Worm (Caenorhabditis elegans): Measurements from ENCODE around the gene nos-3.

The nos-3 gene

DNA sequence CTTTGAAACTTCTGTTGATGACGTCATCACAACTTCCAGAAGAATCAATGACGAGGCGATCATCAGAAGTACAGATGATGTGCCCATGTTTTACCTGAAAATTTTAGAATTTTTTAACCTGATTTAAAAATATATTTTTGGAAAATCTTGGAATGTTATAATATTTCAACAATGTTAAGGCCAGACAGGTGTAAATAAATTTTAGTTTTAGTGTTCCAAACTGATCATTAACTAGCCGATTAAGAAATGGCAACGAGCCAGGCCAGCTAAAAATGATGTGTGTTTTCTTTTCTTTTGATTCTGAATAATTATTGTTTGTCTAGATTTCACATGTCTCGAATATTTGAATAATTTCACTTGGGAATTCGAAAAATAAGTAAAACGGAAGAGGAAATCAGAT lies 29.7 kb downstream of the nos-3 start, which contains the start of gene T10B9.9:
TSS of gene T10B9.9 (minus strand) at position 101 of the 400 bp plus-strand sequence.
- TF ChIP-seq jun-1 (tag; optimal IDR thresholded peaks at IDR 0.05), result no peak
- TF ChIP-seq lin-29 (GFP tag; IDR thresholded peaks at IDR 0.05), result no peak
- no peak for TF ChIP-seq unc-130 (GFP tag; optimal IDR thresholded peaks at IDR 0.05)
- TF ChIP-seq Y105C5A.15 (GFP tag; IDR thresholded peaks at IDR 0.05), result no peak
- no peak for TF ChIP-seq spr-3 (GFP tag; optimal IDR thresholded peaks at IDR 0.05)
- no peak for TF ChIP-seq Y75B8A.6 (GFP tag; IDR thresholded peaks at IDR 0.05)
- no peak for TF ChIP-seq T20F7.1 (GFP tag; optimal IDR thresholded peaks at IDR 0.05)
- no peak for TF ChIP-seq mdl-1 (tag; optimal IDR thresholded peaks at IDR 0.05)
- TF ChIP-seq nhr-77 (tag; optimal IDR thresholded peaks at IDR 0.05), result no peak
- TF ChIP-seq mxl-3 (GFP tag; optimal IDR thresholded peaks at IDR 0.05), result no peak
- TF ChIP-seq fos-1 (tag; optimal IDR thresholded peaks at IDR 0.05), result no peak
- TF ChIP-seq dmd-8 (GFP tag; IDR thresholded peaks at IDR 0.05), result no peak
- TF ChIP-seq mxl-2 (GFP tag; conservative IDR thresholded peaks at IDR 0.05), result no peak
- no peak for TF ChIP-seq arid-1 (GFP tag; conservative IDR thresholded peaks at IDR 0.05)
- TF ChIP-seq attf-4 (tag; optimal IDR thresholded peaks at IDR 0.05), result no peak
- TF ChIP-seq lin-13 (GFP tag; optimal IDR thresholded peaks at IDR 0.05), result no peak
- no peak for TF ChIP-seq dmd-6 (GFP tag; IDR thresholded peaks at IDR 0.05)
- no peak for TF ChIP-seq nhr-111 (GFP tag; optimal IDR thresholded peaks at IDR 0.05)
- no peak for TF ChIP-seq nhr-25 (tag; optimal IDR thresholded peaks at IDR 0.05; ENCODE audit: borderline replicate concordance, insufficient read depth)
- TF ChIP-seq vab-7 (GFP tag; IDR thresholded peaks at IDR 0.05), result no peak

DNA sequence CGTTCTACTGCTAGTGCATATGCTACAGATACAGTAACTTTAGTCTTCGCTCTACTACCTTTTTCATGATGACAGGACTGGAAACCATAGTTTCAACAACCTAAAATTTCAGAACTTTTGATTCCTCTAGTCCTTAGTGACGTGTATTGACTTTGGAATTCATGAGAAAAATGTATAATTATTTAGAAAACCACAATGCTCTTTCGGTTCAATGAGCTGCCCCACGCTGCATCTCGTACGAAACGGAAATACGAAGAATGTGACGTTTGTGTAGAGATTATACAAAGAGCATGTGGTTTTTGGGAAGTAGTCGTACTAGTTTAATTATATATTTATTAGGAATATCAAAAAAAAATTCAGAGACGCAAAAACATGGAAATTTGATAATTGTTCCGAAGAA lies 32.4 kb downstream of the nos-3 start:
- TF ChIP-seq fos-1 (tag; optimal IDR thresholded peaks at IDR 0.05) (no peak), aha-1 (tag) (peak; percentile 9), unc-62 (GFP tag; optimal IDR thresholded peaks at IDR 0.05 in 1 of 2) (peak in 1 of 2 experiments; percentile 19), unc-62 (tag; optimal IDR thresholded peaks at IDR 0.05) (no peak)

DNA sequence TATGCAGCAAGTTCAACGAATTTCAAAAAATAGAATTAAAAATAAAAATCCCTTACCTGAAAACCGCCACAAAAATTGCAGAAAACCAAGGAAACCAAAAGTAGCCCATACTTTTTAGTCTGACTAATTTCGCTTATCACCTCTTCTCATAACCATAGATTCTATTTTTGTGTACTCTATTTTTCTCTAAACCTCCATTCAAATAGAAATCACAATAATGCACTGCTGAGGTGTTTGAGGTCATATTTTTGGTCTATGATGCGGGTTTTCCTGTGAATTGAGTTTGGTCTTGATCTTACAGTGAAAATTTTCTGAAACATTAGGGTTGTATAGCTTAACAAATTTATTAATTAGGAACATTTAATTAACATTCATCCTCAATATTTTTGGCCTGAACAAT lies 35.7 kb downstream of the nos-3 start, which contains the start of gene cyp-13A1:
TSS of gene cyp-13A1 (minus strand) at position 156 of the 400 bp plus-strand sequence.
- TF ChIP-seq unc-62 (GFP tag; optimal IDR thresholded peaks at IDR 0.05 in 1 of 2) (peak in 1 of 2 experiments; percentile 87), unc-62 (tag; optimal IDR thresholded peaks at IDR 0.05) (no peak), nhr-28 (tag; optimal IDR thresholded peaks at IDR 0.05) (peak; percentile 64), T26A8.4 (GFP tag; IDR thresholded peaks at IDR 0.05) (no peak), duxl-1 (tag; optimal IDR thresholded peaks at IDR 0.05; ENCODE audit: poor library complexity) (no peak), pqm-1 (tag; optimal IDR thresholded peaks at IDR 0.05) (peak; percentile 27), nhr-102 (tag; optimal IDR thresholded peaks at IDR 0.05) (peak; percentile 15), dve-1 (tag; optimal IDR thresholded peaks at IDR 0.05; ENCODE audit: insufficient read depth) (peak; percentile 6), dmd-6 (GFP tag; IDR thresholded peaks at IDR 0.05) (peak; percentile 67; the same call in 1 of the 2 replicates), nhr-77 (tag; optimal IDR thresholded peaks at IDR 0.05) (peak; percentile 27)

DNA sequence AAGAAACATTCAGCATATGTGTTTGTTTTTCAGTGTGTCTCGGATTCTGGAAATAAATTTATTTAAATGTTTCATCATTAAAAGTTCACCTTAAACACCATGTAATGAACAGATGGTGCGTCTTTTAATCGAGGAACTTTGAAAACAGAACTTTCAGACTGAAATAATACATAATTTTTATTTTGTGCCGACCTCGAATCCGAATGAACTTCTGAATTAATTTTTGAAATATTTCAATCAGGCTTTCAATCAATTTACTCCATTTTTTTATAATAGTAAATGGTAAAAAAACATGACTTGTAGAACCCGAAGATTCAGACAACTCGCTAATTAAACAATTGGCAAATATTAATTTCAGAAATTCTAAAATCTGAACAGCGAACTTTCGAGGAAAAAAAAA lies 36.2 kb downstream of the nos-3 start, which contains the start of gene T10B9.14:
TSS of gene T10B9.14 (minus strand) at position 101 of the 400 bp plus-strand sequence.
- no peak for TF ChIP-seq fkh-10 (GFP tag; optimal IDR thresholded peaks at IDR 0.05)
- TF ChIP-seq vab-7 (GFP tag; IDR thresholded peaks at IDR 0.05), result no peak
- no peak for TF ChIP-seq Y5F2A.4 (GFP tag; optimal IDR thresholded peaks at IDR 0.05)
- no peak for TF ChIP-seq lin-1 (GFP tag; IDR thresholded peaks at IDR 0.05)
- TF ChIP-seq zip-2 (tag; optimal IDR thresholded peaks at IDR 0.05), result no peak
- TF ChIP-seq mxl-2 (GFP tag; conservative IDR thresholded peaks at IDR 0.05), result no peak
- no peak for TF ChIP-seq hmg-1.1 (GFP tag; IDR thresholded peaks at IDR 0.05)
- no peak for TF ChIP-seq ztf-11 (tag; optimal IDR thresholded peaks at IDR 0.05)
- no peak for TF ChIP-seq spr-1 (tag; optimal IDR thresholded peaks at IDR 0.05)
- TF ChIP-seq ZK337.2 (GFP tag; IDR thresholded peaks at IDR 0.05), result no peak
- TF ChIP-seq lir-3 (tag; optimal IDR thresholded peaks at IDR 0.05), result no peak
- no peak for TF ChIP-seq ceh-82 (tag; optimal IDR thresholded peaks at IDR 0.05)
- no peak for TF ChIP-seq madf-5 (GFP tag; IDR thresholded peaks at IDR 0.05)
- TF ChIP-seq rbr-2 (tag; optimal IDR thresholded peaks at IDR 0.05), result no peak
- TF ChIP-seq skn-1 (tag; optimal IDR thresholded peaks at IDR 0.05), result no peak
